Worm (Caenorhabditis elegans) whole organism, L2 larva: Measurements from ENCODE around the gene ZK666.12.
"Not testable (repeated sequence)": the region's sequence is repeated elsewhere in the genome, so short reads cannot be mapped to it uniquely, and the experiment has no call there.

Experiments
- C34F6.9 ChIP-seq: fragments of 150-350 bp; optimal IDR thresholded peaks from 2 replicates; lab custom pipeline; 2014; ENCODE audit warnings: missing biosample characterization, missing genetic modification characterization
- R02D3.7 ChIP-seq: fragments of 150-350 bp; optimal IDR thresholded peaks from 2 replicates; lab custom pipeline; 2014; ENCODE audit warnings: missing biosample characterization, missing genetic modification characterization
- Y55F3AM.14 ChIP-seq: fragments of 200-800 bp; sonication (Bioruptor generic); optimal IDR thresholded peaks from 2 replicates; lab custom pipeline; 2018; ENCODE audit warnings: mild to moderate bottlenecking, missing genetic modification characterization, missing compliant biosample characterization
- ZK546.5 ChIP-seq: sonication (generic microtip); optimal IDR thresholded peaks from 2 replicates; lab custom pipeline; 2017; ENCODE audit warnings: missing biosample characterization, missing genetic modification characterization
- alr-1 ChIP-seq: fragments of 150-350 bp; optimal IDR thresholded peaks from 2 replicates; lab custom pipeline; 2014; ENCODE audit warnings: missing biosample characterization, missing genetic modification characterization
- aly-2 ChIP-seq: fragments of 150-350 bp; optimal IDR thresholded peaks from 2 replicates; lab custom pipeline; 2014; ENCODE audit warnings: missing biosample characterization, missing genetic modification characterization
- ama-1 ChIP-seq: fragments of 150-350 bp; optimal IDR thresholded peaks from 2 replicates; lab custom pipeline; 2018; ENCODE audit warnings: inconsistent platforms
- blmp-1 ChIP-seq: sonication (generic microtip); optimal IDR thresholded peaks from 2 replicates; lab custom pipeline; 2017; ENCODE audit warnings: missing genetic modification characterization, mild to moderate bottlenecking, missing compliant biosample characterization, antibody characterized with exemption, moderate library complexity; ENCODE audit not compliant: insufficient read depth
- ceh-16 ChIP-seq: fragments of 150-350 bp; optimal IDR thresholded peaks from 2 replicates; lab custom pipeline; 2014; ENCODE audit warnings: missing biosample characterization, missing genetic modification characterization
- ceh-82 ChIP-seq: fragments of 150-350 bp; optimal IDR thresholded peaks from 2 replicates; lab custom pipeline; 2014; ENCODE audit warnings: missing biosample characterization, missing genetic modification characterization
- crh-2 ChIP-seq: sonication (generic microtip); optimal IDR thresholded peaks from 2 replicates; lab custom pipeline; 2017; ENCODE audit warnings: missing biosample characterization, missing genetic modification characterization
- dmd-4 ChIP-seq: sonication (generic microtip); optimal IDR thresholded peaks from 2 replicates; lab custom pipeline; 2017; ENCODE audit warnings: missing biosample characterization, missing genetic modification characterization
- egl-27 ChIP-seq: sonication (generic microtip); optimal IDR thresholded peaks from 3 replicates; lab custom pipeline; 2017; ENCODE audit warnings: missing biosample characterization, missing genetic modification reagents, missing genetic modification characterization
- elt-1 ChIP-seq: fragments of 150-350 bp; optimal IDR thresholded peaks from 2 replicates; lab custom pipeline; 2014; ENCODE audit warnings: missing biosample characterization, missing genetic modification characterization
- elt-3 ChIP-seq: sonication (generic microtip); optimal IDR thresholded peaks from 2 replicates; lab custom pipeline; 2017; ENCODE audit warnings: missing biosample characterization, missing genetic modification characterization
- fos-1 ChIP-seq: fragments of 150-350 bp; optimal IDR thresholded peaks from 2 replicates; lab custom pipeline; 2014; ENCODE audit warnings: missing biosample characterization, missing genetic modification characterization
- gmeb-1 ChIP-seq: fragments of 150-350 bp; optimal IDR thresholded peaks from 2 replicates; lab custom pipeline; 2014; ENCODE audit warnings: missing biosample characterization, missing genetic modification characterization
- lin-11 ChIP-seq: fragments of 150-350 bp; sonication (generic microtip); optimal IDR thresholded peaks from 2 replicates; lab custom pipeline; 2014; ENCODE audit warnings: missing biosample characterization, missing genetic modification characterization, inconsistent platforms, mixed read lengths
- lin-13 ChIP-seq: fragments of 150-350 bp; optimal IDR thresholded peaks from 2 replicates; lab custom pipeline; 2014; ENCODE audit warnings: missing biosample characterization, missing genetic modification reagents, missing genetic modification characterization
- lin-39 ChIP-seq: fragments of 150-350 bp; optimal IDR thresholded peaks from 2 replicates; lab custom pipeline; 2014; ENCODE audit warnings: missing biosample characterization, missing genetic modification reagents, missing genetic modification characterization
- lsy-2 ChIP-seq, 2 experiments: fragments of 150-350 bp in 1 of 2; sonication (generic microtip) in 1 of 2; optimal IDR thresholded peaks; 2 replicates each; lab custom pipeline; 2014 to 2017; ENCODE audit warnings: missing biosample characterization in 2 of 2, missing genetic modification characterization in 2 of 2
- mab-5 ChIP-seq: fragments of 150-350 bp; optimal IDR thresholded peaks from 2 replicates; lab custom pipeline; 2014; ENCODE audit warnings: missing biosample characterization, missing genetic modification characterization
- mbf-1 ChIP-seq: sonication (generic microtip); optimal IDR thresholded peaks from 2 replicates; lab custom pipeline; 2017; ENCODE audit warnings: missing biosample characterization, missing genetic modification characterization
- mdl-1 ChIP-seq, 2 experiments: fragments of 150-350 bp in 1 of 2; sonication (generic microtip) in 1 of 2; optimal IDR thresholded peaks; 2 replicates each; lab custom pipeline; 2017; ENCODE audit warnings: missing biosample characterization in 2 of 2, missing genetic modification characterization in 2 of 2
- nhr-12 ChIP-seq: fragments of 150-350 bp; optimal IDR thresholded peaks from 2 replicates; lab custom pipeline; 2014; ENCODE audit warnings: missing biosample characterization, missing genetic modification characterization
- nhr-129 ChIP-seq: fragments of 150-350 bp; optimal IDR thresholded peaks from 2 replicates; lab custom pipeline; 2014; ENCODE audit warnings: missing biosample characterization, missing genetic modification characterization
- nhr-21 ChIP-seq: fragments of 150-350 bp; optimal IDR thresholded peaks from 2 replicates; lab custom pipeline; 2014; ENCODE audit warnings: missing biosample characterization, missing genetic modification characterization
- nhr-23 ChIP-seq: fragments of 150-350 bp; optimal IDR thresholded peaks from 2 replicates; lab custom pipeline; 2014; ENCODE audit warnings: missing biosample characterization, missing genetic modification reagents, missing genetic modification characterization
- nhr-237 ChIP-seq: fragments of 150-350 bp; optimal IDR thresholded peaks from 2 replicates; lab custom pipeline; 2014; ENCODE audit warnings: missing biosample characterization, missing genetic modification characterization
- nhr-25 ChIP-seq: fragments of 150-350 bp; sonication (generic microtip); optimal IDR thresholded peaks from 3 replicates; lab custom pipeline; 2014; ENCODE audit warnings: missing biosample characterization, missing genetic modification characterization
- nhr-6 ChIP-seq: fragments of 150-350 bp; optimal IDR thresholded peaks from 2 replicates; lab custom pipeline; 2014; ENCODE audit warnings: missing biosample characterization, missing genetic modification characterization
- nhr-77 ChIP-seq: fragments of 150-350 bp; optimal IDR thresholded peaks from 2 replicates; lab custom pipeline; 2014; ENCODE audit warnings: missing biosample characterization, missing genetic modification characterization
- peb-1 ChIP-seq: fragments of 150-350 bp; optimal IDR thresholded peaks from 2 replicates; lab custom pipeline; 2014; ENCODE audit warnings: missing biosample characterization, missing genetic modification characterization
- sem-4 ChIP-seq: fragments of 150-350 bp; optimal IDR thresholded peaks from 2 replicates; lab custom pipeline; 2014; ENCODE audit warnings: missing biosample characterization, missing genetic modification reagents, missing genetic modification characterization
- skn-1 ChIP-seq: sonication (generic microtip); optimal IDR thresholded peaks from 2 replicates; lab custom pipeline; 2017; ENCODE audit warnings: missing biosample characterization, missing genetic modification characterization
- sma-3 ChIP-seq: sonication (generic microtip); optimal IDR thresholded peaks from 2 replicates; lab custom pipeline; 2016; ENCODE audit warnings: missing genetic modification reagents, missing genetic modification characterization, missing compliant biosample characterization
- sma-9 ChIP-seq, 2 experiments: fragments of 150-350 bp in 1 of 2; sonication (generic microtip) in 1 of 2; optimal IDR thresholded peaks; 2 replicates each; lab custom pipeline; 2014 to 2016; ENCODE audit warnings: missing genetic modification characterization in 2 of 2, mild to moderate bottlenecking in 1 of 2, missing biosample characterization in 1 of 2, missing compliant biosample characterization in 1 of 2, missing genetic modification reagents in 1 of 2, moderate library complexity in 1 of 2
- snpc-4 ChIP-seq: fragments of 150-350 bp; optimal IDR thresholded peaks from 2 replicates; lab custom pipeline; 2014; ENCODE audit warnings: missing biosample characterization, missing genetic modification characterization
- unc-39 ChIP-seq: fragments of 150-350 bp; optimal IDR thresholded peaks from 2 replicates; lab custom pipeline; 2014; ENCODE audit warnings: missing biosample characterization, missing genetic modification characterization
- unc-62 ChIP-seq: fragments of 150-350 bp; optimal IDR thresholded peaks from 2 replicates; lab custom pipeline; 2014; ENCODE audit warnings: missing biosample characterization, missing genetic modification reagents, missing genetic modification characterization
- zag-1 ChIP-seq: fragments of 150-350 bp; optimal IDR thresholded peaks from 2 replicates; lab custom pipeline; 2014; ENCODE audit warnings: missing biosample characterization, missing genetic modification characterization
- ztf-1 ChIP-seq: fragments of 200-800 bp; sonication (Bioruptor generic); conservative IDR thresholded peaks from 2 replicates; pipeline ENCODE4 v1.3.6; 2022; ENCODE audit warnings: missing genetic modification characterization, missing compliant biosample characterization
- ztf-11 ChIP-seq: sonication (generic microtip); optimal IDR thresholded peaks from 2 replicates; lab custom pipeline; 2017; ENCODE audit warnings: missing biosample characterization, missing genetic modification characterization
- ztf-4 ChIP-seq: fragments of 150-350 bp; optimal IDR thresholded peaks from 2 replicates; lab custom pipeline; 2014; ENCODE audit warnings: missing biosample characterization, missing genetic modification characterization

ZK666.12 gene

DNA sequence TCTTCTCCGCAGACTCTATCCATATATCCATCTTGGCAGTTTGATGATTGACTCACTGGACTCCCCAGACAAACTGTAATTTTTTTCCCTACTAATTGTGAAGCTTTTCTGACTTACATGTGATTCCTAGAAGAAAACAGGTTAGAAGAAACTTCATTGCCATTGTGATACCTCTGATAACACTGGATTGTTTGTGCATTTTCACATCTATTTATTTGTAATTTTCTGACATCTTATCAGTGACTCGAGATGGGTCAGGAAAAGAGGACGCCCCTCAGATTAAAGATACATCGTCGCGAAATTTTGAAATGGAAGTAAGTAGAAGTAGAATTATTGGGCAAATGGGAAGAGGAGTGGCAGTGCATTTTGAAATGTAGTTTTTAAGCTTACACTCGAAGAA lies 5.7 kb upstream of the ZK666.12 start, which contains the start of gene clec-61:
clec-61 (minus strand) TSS at position 209 of the 400 bp plus-strand sequence.
- TF ChIP-seq lsy-2 (tag; optimal IDR thresholded peaks at IDR 0.05; lab: Kevin White, UChicago) (no peak), mab-5 (no peak), nhr-21 (no peak), Y55F3AM.14 (no peak), lin-11 (tag; lab: Kevin White, UChicago) (no peak), skn-1 (tag; lab: Kevin White, UChicago) (no peak)

DNA sequence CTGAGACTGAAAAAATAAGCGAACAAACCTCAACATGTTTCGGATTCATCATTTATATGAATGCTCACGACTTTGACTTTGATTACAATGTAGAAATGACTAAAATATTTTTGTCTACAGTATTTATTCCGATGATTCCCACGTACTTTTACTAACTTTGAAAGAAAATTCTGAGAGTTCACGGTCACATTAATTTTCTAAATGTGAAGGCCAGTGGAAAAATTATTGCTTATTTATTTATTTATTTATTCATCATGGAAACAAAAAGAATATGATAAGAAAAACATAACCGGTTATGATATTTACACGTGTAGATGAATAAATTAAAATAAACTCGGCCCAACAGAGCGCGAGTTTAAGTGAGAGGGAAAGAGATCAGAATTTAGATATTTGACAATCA lies 3.0 kb upstream of the ZK666.12 start, which contains the start of gene ZK666.8:
ZK666.8 (minus strand) TSS at position 101 of the 400 bp plus-strand sequence.
- not testable (repeated sequence) for TF ChIP-seq nhr-237 (tag; lab: Kevin White, UChicago); ZK546.5 (tag; lab: Kevin White, UChicago); nhr-21

DNA sequence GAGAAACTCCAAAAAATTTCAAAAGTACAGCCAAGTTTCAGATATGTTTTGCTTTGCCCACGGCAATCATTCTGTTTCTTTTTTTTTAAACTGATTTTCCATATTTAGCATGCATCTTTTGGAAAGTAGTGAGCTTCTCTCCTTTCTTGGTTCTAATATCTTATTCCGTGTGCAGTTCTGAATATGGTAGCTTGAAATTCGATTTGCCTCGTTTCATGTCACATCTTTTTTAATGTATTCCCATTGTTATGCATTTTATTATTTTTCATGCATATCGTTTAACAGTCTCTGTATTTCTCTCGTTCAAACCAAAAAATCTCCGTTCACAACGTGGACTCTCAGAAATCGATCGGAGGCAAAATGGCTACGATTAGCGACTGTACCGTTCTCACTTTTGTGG lies 1.5 kb upstream of the ZK666.12 start, which contains the start of gene ZK666.14:
ZK666.14 (plus strand) TSS at position 301 of the 400 bp plus-strand sequence.
- TF ChIP-seq unc-39 (tag; lab: Kevin White, UChicago) (no peak), mdl-1 (tag; optimal IDR thresholded peaks at IDR 0.05; lab: Kevin White, UChicago) (no peak)

DNA sequence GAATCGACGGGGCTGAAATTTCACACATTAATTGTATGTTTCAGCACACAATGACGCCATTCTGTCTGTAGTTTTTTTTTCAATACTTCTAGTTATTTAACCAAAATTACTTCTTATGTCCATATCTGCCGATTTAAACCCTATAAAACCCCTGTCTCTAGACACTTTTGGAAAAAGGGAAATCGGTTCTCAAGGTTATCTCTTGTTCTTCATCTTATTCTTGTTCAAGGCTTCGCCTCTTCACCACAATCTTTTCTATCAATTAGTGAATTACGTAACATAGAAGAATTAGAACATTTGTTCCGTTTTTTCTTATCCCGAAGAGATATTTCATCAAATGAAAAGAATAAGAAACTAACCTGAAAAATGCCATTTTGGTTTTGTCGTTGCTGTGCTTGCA lies 4.7 kb downstream of the ZK666.12 start:
- TF ChIP-seq ceh-16 (peak; percentile 32), snpc-4 (tag; lab: Kevin White, UChicago) (no peak), mab-5 (no peak), sma-9 (GFP tag; optimal IDR thresholded peaks at IDR 0.05; lab: Kevin White, UChicago) (peak; percentile 20), sma-9 (tag; optimal IDR thresholded peaks at IDR 0.05; lab: Kevin White, UChicago) (no peak), blmp-1 (tag; lab: Kevin White, UChicago) (peak; percentile 55), nhr-25 (tag; lab: Kevin White, UChicago) (peak; percentile 50), nhr-23 (tag; lab: Kevin White, UChicago) (no peak)

DNA sequence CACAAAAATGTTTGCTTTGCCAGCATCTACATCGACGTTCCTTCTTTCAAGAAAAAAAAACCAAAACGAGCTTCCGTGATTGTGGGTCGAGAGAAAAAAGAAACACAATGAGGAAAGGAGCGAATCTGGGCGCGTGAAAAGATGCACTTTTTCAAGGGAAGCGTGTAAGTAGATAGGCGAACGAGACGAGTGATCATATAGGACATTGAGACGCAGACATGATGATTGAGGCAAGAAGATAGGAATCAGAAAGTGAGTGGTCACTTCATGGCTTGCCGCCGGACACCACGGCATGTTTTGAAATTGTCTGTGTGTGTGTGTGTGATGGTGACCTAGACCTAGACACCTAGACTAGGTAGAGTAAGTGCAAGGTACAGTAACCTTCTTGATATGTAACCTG lies 5.6 kb downstream of the ZK666.12 start:
- no peak for TF ChIP-seq ama-1 (lab: Kevin White, UChicago)
- TF ChIP-seq nhr-129 (tag; lab: Kevin White, UChicago), result peak; percentile 66
- TF ChIP-seq nhr-237 (tag; lab: Kevin White, UChicago), result no peak
- no peak for TF ChIP-seq peb-1 (tag; lab: Kevin White, UChicago)
- TF ChIP-seq nhr-77 (tag; lab: Kevin White, UChicago), result peak; percentile 3
- peak; percentile 83 for TF ChIP-seq sem-4
- TF ChIP-seq zag-1, result peak; percentile 51
- TF ChIP-seq mab-5, result no peak
- TF ChIP-seq fos-1, result peak; percentile 83
- no peak for TF ChIP-seq R02D3.7
- TF ChIP-seq egl-27 (tag; lab: Kevin White, UChicago), result peak; percentile 38
- TF ChIP-seq lsy-2 (tag; optimal IDR thresholded peaks at IDR 0.05; lab: Kevin White, UChicago), result peak in 1 of 2 experiments; percentile 73
- TF ChIP-seq ceh-82 (tag; lab: Kevin White, UChicago), result no peak
- no peak for TF ChIP-seq nhr-6 (tag; lab: Kevin White, UChicago)
- TF ChIP-seq skn-1 (tag; lab: Kevin White, UChicago), result no peak
- TF ChIP-seq nhr-25 (tag; lab: Kevin White, UChicago), result peak; percentile 52
- TF ChIP-seq elt-3 (tag; lab: Kevin White, UChicago), result no peak
- TF ChIP-seq lin-39, result no peak
- TF ChIP-seq crh-2 (tag; lab: Kevin White, UChicago), result peak; percentile 51
- TF ChIP-seq unc-39 (tag; lab: Kevin White, UChicago), result no peak
- TF ChIP-seq blmp-1 (tag; lab: Kevin White, UChicago), result peak; percentile 95
- peak; percentile 59 for TF ChIP-seq sma-3 (GFP tag; lab: Kevin White, UChicago)
- TF ChIP-seq ztf-4 (tag; lab: Kevin White, UChicago), result no peak
- peak; percentile 60 for TF ChIP-seq C34F6.9 (tag; lab: Kevin White, UChicago)
- no peak for TF ChIP-seq ztf-11 (tag; lab: Kevin White, UChicago)
- no peak for TF ChIP-seq unc-62 (GFP tag; lab: Kevin White, UChicago)
- peak; percentile 25 for TF ChIP-seq lin-13 (GFP tag; lab: Kevin White, UChicago)
- no peak for TF ChIP-seq alr-1
- no peak for TF ChIP-seq nhr-12 (tag; lab: Kevin White, UChicago)
- TF ChIP-seq elt-1 (tag; lab: Kevin White, UChicago), result no peak
- TF ChIP-seq aly-2 (tag; lab: Kevin White, UChicago), result no peak
- TF ChIP-seq Y55F3AM.14, result no peak
- no peak for TF ChIP-seq mbf-1 (tag; lab: Kevin White, UChicago)
- no peak for TF ChIP-seq nhr-23 (tag; lab: Kevin White, UChicago)
- TF ChIP-seq gmeb-1 (tag; lab: Kevin White, UChicago), result no peak
- peak; percentile 75 for TF ChIP-seq nhr-21
- peak; percentile 82 for TF ChIP-seq sma-9 (GFP tag; optimal IDR thresholded peaks at IDR 0.05; lab: Kevin White, UChicago)
- no peak for TF ChIP-seq sma-9 (tag; optimal IDR thresholded peaks at IDR 0.05; lab: Kevin White, UChicago)
- no peak for TF ChIP-seq dmd-4 (tag; lab: Kevin White, UChicago)
- TF ChIP-seq ztf-1 (GFP tag; lab: Robert Waterston, UW), result no peak
- TF ChIP-seq mdl-1 (tag; optimal IDR thresholded peaks at IDR 0.05; lab: Kevin White, UChicago), result peak; percentile 49 to 69
